Worm (Caenorhabditis elegans) whole organism, L4/young adult: ENCODE data around the gene B0244.9.
A peak's percentile ranks its signal among the peaks of the same experiment; 100 is the strongest.

ENCODE experiments used
- W03F9.2 ChIP-seq: fragments of 150-350 bp; optimal IDR thresholded peaks from 2 replicates; lab custom pipeline; 2014; ENCODE audit warnings: missing biosample characterization, missing genetic modification characterization
- dao-5 ChIP-seq: sonication (generic microtip); optimal IDR thresholded peaks from 2 replicates; lab custom pipeline; 2016; ENCODE audit warnings: missing genotype, missing genetic modification characterization, moderate library complexity, missing compliant biosample characterization
- him-1 ChIP-seq: sonication (generic microtip); optimal IDR thresholded peaks from 2 replicates; lab custom pipeline; 2016; ENCODE audit warnings: missing genotype, missing genetic modification reagents, missing genetic modification characterization, missing compliant biosample characterization

B0244.9 gene

DNA sequence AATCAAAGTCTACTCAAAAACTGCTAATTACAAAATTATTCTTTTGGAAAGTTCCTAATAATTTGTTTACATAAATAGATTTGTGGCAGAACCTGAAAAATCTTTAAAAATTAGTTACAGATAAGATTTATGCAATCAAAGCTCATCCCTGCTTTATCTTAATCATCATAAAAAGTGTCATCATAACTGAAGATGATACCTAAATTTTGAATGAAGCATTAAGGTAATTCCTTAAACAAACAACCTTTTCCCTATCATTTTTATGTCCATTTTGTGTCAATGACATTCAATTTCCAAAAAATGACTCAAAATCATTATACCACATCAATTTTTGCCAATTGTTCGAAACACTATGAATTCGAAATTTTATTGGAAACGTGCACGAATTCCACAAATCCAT lies 6.9 kb upstream of the B0244.9 start, which contains the start of gene B0244.6:
B0244.6 (plus strand) TSS at position 301 of the 400 bp plus-strand sequence.
- TF ChIP-seq dao-5 (tag; lab: Kevin White, UChicago) (no peak), W03F9.2 (tag; lab: Kevin White, UChicago) (no peak), him-1 (no peak)

DNA sequence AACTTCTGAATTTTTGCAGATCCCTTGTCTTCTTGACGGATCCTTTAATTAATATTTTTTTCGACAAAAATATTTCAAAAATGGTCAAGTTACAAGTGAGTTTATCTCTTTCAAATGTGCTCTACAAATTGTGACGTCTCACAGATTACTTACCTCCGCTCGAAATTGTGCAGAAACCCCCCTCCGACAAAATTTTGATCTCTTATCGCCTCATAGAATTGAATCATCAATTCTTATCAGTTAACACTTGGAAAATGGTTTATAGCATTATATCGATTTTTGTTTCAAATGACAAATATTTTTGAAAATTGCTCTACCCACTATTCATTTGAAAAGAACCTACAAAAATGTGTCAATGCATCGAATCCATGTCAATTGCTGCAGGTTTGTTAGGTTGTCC lies 4.1 kb upstream of the B0244.9 start, which contains the start of gene B0244.10:
B0244.10 (plus strand) TSS at position 254 of the 400 bp plus-strand sequence.
- TF ChIP-seq dao-5 (tag; lab: Kevin White, UChicago) (no peak), W03F9.2 (tag; lab: Kevin White, UChicago) (no peak), him-1 (no peak)

DNA sequence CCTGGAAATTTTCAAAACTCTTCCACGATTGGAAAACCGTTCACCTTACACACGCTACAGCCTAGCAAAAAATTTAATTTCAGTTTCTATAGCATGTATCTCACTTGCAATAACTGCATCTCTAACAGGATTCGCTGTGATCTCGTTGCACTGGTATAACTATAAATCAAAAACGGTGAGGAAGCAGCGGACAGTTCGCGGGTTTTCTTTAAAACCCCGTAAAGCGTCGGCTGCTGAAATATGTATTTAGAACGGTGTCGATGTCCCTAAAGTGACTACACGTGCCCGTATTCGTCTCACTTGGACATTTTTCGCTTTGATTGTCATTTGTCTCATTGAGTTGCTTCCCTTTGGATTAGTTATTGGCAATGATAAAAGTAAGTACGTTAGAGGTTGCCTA lies 3.5 kb upstream of the B0244.9 start:
- TF ChIP-seq W03F9.2 (tag; lab: Kevin White, UChicago) = no peak
- no peak for TF ChIP-seq him-1
- TF ChIP-seq dao-5 (tag; lab: Kevin White, UChicago) = no peak

DNA sequence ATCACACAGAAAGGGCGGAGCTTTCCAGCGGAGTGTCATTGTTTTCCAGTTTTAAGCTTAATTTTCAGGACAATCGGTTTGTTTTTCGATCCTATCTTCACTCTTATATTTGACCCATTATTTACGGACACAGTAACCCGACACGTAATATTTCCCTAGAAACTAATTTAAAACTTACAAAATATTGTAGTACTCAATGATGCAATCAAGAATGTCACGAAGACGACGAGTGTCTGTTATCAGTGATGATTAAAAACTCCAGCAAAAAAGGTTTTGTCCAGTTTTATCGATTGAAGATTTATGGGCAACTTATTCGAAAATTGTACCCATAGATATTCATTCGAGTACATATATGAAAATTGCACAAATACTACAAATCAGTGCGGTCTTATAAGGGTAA lies 2.1 kb upstream of the B0244.9 start, which contains the start of gene B0244.17:
B0244.17 (plus strand) TSS at position 301 of the 400 bp plus-strand sequence.
- TF ChIP-seq him-1 (no peak), dao-5 (tag; lab: Kevin White, UChicago) (no peak), W03F9.2 (tag; lab: Kevin White, UChicago) (no peak)

DNA sequence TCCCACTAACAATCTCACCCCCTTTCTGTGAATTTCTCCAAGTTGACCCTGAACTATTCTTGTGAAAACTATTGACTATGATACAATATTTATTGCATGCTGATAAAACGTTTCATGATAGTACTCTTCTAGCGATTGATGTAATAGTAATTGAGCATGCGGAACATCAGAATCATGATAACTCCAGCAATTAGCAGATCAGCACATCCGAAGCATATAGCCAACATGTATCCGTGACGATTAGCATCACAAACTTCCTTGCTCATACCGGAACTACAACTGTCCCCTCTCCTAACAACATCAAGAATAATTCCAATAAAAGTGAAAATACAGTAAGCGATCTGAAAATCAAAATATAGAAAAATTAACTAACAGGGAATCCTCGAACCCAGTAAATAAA lies 789 bp downstream of the B0244.9 start:
- TF ChIP-seq dao-5 (tag; lab: Kevin White, UChicago) (no peak), W03F9.2 (tag; lab: Kevin White, UChicago) (no peak), him-1 (no peak)

DNA sequence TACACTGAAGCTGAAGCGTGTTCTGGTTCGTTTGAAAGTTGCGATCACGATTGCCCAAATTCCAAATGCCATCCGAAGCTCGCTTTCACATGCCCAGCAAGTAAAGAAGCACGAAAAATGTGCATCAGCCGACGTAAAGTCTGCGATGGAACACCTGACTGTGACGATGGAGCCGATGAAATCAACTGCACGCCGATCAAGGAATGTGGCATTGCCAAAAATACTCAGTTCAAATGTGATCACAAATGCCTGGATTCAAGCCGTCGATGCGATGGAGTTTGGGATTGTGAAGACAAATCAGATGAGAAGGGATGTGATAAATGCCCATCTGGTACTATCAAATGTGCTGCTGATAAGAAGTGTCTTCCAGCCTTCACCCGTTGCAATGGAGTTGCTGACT lies 1.5 kb downstream of the B0244.9 start:
- TF ChIP-seq W03F9.2 (tag; lab: Kevin White, UChicago) (no peak), dao-5 (tag; lab: Kevin White, UChicago) (no peak), him-1 (no peak)

DNA sequence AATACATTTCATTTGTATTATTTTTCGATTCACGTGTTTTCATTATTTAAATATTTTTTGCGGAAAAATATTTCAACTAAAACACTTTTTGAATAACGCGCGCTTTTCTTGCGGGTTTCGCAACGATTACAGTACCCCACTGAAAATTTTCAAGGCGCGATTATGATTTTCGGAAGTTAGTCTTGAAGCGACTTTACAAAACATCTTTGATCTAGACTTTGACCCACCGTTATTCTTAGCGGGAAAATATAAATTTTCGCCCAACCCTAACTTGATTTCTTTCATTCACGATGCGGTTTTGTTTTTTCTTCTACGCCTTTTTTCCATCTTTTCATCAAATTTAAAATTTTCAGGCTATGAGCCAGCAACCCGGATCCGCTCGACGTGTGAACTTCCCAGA lies 3.0 kb downstream of the B0244.9 start, which contains the start of gene egg-1:
egg-1 (plus strand) TSS at position 354 of the 400 bp plus-strand sequence.
- TF ChIP-seq dao-5 (tag; lab: Kevin White, UChicago) = no peak
- peak; percentile 39 for TF ChIP-seq W03F9.2 (tag; lab: Kevin White, UChicago)

DNA sequence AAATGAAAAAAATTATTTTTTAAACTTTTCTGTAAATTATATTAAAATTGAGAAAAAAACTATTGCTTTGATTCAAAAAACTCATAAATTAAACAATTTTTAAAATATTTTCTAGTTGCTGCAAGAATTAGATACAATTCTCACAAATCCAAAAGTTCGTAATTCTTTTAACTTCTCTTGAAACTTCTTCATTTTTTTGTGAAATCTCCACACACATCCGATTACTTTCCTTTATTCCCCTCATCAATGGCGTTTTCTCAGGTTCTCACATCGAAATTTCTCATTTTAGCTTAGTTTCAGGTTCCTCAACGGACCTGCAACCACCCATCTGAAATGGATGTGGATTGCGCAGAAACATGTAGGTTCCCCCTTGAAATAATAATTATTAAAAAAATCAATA lies 8.3 kb downstream of the B0244.9 start, which contains the start of gene wrm-1:
wrm-1 (plus strand) TSS at position 301 of the 400 bp plus-strand sequence.
- no peak for TF ChIP-seq W03F9.2 (tag; lab: Kevin White, UChicago)
- no peak for TF ChIP-seq him-1
- TF ChIP-seq dao-5 (tag; lab: Kevin White, UChicago) = no peak

DNA sequence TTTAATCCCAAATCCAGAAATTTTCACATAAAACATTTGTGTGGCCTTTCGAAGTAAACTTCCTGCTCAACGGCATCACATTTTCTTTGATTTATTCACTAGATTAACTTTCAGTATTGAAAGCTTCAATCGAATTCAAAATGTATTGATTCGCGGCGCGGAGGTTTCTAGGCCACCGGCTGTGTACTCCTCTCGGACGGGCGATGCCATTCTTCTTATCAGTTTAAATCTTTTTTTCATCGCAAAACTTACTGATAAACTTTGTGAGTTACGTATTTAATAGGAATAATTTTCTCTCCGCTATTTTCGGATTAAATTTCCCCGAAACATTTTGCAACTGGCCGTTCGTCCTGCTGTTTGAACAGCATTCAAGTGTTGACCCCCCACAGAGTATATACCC lies 8.9 kb downstream of the B0244.9 start:
- TF ChIP-seq W03F9.2 (tag; lab: Kevin White, UChicago) (peak; percentile 76), him-1 (no peak), dao-5 (tag; lab: Kevin White, UChicago) (no peak)

DNA sequence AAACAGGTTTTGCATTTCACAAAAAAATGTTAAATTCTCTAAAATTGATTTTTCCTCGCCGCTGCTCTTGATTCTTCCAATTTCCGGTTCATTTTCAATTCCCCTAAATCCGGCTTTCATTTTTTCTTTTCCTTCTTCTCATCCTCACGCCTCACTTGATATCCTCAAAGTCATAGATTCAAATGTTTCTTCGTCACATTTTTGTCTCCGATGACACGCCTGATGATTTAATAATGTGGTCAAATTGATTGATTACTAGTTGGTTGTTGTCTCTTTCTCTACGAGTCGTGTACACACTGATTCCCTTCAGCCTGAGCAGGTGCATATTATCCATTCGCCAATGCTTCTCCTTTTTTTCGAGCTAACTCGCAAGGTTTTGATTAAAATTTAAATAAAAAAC lies 9.3 kb downstream of the B0244.9 start:
- no peak for TF ChIP-seq dao-5 (tag; lab: Kevin White, UChicago)
- no peak for TF ChIP-seq him-1
- no peak for TF ChIP-seq W03F9.2 (tag; lab: Kevin White, UChicago)

DNA sequence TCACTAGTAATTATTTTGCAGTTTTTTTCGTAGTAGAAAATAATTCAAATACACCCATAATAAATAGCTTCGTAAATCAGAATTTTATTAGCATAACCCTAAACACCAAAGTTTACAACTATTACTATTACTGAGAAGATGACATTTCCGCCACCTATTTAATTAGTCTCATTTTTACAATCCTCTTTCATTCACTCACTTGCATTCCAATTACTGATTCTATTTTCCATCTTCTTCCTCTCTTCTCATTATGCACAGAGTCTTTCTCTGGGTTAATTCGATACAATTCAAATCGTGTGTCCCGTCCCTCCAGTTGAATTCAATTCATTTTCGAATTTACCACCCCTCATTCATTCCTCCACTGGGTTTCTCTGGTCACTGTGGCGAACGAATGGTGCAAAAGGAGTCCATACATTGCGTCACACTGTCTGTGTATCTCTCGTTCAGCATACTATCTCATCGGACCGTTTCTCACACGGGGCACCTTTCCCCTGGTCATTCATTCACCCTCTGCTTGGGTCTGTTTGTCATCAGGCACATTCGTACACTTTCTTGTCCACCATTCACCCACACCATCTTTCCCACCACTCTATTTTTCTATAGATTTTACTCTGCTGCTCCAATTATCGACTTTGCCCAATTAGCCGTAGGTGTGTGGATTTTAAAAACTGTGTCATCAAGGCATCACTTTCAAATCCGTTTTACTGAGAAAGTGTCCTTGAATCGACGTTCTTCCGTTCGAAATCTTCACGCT lies 10.4 kb downstream of the B0244.9 start:
- TF ChIP-seq dao-5 (tag; lab: Kevin White, UChicago) (no peak), him-1 (no peak), W03F9.2 (tag; lab: Kevin White, UChicago) (no peak)

DNA sequence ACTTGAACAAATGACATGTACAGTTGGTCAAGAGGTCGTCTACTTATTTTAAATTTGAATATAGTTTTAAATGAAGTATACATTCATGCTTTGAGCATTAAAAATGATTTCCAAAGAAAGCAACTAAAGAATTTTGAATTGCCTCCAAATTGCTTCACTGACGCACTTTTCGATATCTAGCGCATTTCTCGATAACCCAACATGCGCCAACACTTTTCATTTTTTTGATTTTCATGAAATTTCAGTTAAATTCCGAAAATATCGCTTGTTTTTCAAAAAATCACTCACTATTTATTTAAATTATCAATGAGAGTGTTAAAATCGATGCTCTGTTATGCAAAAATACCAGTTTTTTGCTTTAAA lies 11.0 kb downstream of the B0244.9 start:
- TF ChIP-seq W03F9.2 (tag; lab: Kevin White, UChicago) (no peak), dao-5 (tag; lab: Kevin White, UChicago) (no peak), him-1 (no peak)

DNA sequence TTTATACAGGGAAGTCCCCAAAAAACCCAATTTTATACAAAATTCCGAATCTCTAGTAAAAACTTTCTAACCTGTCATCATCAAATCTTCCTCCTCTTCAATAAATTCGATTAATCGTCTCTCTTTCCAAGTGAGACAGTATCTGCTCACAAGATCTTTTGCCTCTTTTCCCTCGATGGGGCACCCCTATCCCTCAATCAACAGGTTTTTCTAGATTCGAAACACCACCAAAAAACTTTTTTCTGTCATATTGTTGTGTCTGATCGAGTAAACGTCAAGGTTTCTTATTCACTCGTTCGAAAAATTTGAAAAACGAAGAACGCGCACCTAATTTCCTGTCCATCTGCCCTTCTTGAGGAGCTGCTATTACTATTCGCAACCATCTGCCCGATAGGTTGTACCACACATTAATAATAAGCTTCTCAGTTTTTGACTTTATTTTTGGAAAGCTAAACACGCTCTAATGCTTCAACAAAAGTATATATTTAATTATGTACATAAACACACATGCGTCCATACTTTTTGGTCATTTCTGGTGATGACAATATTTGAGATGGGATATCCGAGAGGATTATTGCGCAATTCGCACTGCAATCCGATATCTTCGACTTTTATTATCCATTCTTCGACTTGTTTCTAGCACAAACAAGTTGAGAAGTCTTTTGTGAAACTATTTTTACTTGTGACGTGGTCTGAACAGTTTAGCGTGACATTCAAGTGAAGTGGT lies 11.6 kb downstream of the B0244.9 start:
- TF ChIP-seq W03F9.2 (tag; lab: Kevin White, UChicago) (no peak), dao-5 (tag; lab: Kevin White, UChicago) (no peak)

DNA sequence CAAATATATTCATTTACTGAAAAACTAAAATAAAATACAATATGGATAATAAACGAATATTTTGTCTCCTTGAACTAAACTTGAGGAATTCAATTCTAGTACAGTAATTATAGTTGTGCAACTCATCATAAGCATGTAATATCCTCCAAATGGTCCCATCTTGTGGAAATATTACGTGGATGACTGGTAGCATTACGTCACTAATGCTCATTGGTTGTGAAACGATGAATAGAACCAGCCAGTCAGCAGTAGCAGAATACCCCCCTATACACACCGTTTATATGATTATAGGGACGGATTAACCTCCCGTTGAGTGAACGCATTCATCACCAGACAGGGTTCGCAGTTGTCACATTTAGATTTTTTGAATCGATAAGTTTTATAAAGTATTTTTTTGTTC lies 12.4 kb downstream of the B0244.9 start:
- TF ChIP-seq W03F9.2 (tag; lab: Kevin White, UChicago) = no peak
- no peak for TF ChIP-seq dao-5 (tag; lab: Kevin White, UChicago)
- TF ChIP-seq him-1 = no peak
